Fruit fly (Drosophila melanogaster): ENCODE data around the gene Spindly.

The Spindly gene

DNA sequence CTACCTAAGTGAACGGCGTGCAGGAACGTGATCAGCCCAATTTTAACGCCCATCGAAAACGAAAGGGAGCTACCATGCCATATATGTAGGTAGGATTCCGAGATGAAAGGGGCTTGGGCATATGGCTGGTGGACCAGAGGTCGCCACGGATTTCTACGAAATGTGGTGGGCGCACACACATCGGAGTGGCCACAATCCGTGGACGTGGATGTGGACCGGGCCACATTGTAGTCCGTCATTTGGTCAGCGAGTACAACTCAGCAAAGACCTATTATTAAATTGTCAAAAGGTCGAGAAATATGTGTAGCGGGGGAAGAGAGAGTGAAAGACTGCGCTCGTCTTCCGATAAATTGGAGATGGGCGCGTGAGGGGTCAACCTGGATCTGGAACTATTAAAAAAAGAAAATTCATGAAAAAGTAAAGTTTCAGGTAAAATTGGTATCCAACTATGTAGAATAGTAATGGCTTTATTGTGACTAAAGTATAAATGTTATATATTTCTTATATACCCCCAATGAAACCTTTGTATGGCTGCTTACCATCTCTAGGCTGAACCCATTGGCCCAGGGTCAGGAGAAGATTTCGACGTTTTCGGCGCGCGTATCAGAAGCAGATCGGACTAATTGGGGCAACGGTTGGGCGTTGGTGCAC, 25.4 kb upstream of the Spindly start (continued):
- no peak for TF ChIP-seq tgo (GFP tag; IDR thresholded peaks at IDR 0.05)
- no peak for TF ChIP-seq repo (GFP tag; optimal IDR thresholded peaks at IDR 0.05)
- peak; percentile 54 for TF ChIP-seq CG33557 (GFP tag; optimal IDR thresholded peaks at IDR 0.05)
- TF ChIP-seq amos (GFP tag; IDR thresholded peaks at IDR 0.05; ENCODE audit: partially characterized antibody): peak; percentile 26; the same call in 1 of the 2 replicates
- TF ChIP-seq tio (GFP tag; optimal IDR thresholded peaks at IDR 0.05): no peak
- TF ChIP-seq lmd (GFP tag; IDR thresholded peaks at IDR 0.05): no peak
- peak; percentile 10 for TF ChIP-seq CG1603 (tag; optimal IDR thresholded peaks at IDR 0.05)
- no peak for TF ChIP-seq maf-S (GFP tag; optimal IDR thresholded peaks at IDR 0.05)
- peak; percentile 16 for TF ChIP-seq CG13424 (tag; optimal IDR thresholded peaks at IDR 0.05)
- no peak for TF ChIP-seq dm (GFP tag; optimal IDR thresholded peaks at IDR 0.05)
- no peak for TF ChIP-seq CG3407 (GFP tag; optimal IDR thresholded peaks at IDR 0.05)
- TF ChIP-seq Opbp (GFP tag; IDR thresholded peaks at IDR 0.05; ENCODE audit: partially characterized antibody): no peak
- no peak for TF ChIP-seq ab (GFP tag; optimal IDR thresholded peaks at IDR 0.05)
- TF ChIP-seq pho (GFP tag; optimal IDR thresholded peaks at IDR 0.05): no peak
- TF ChIP-seq CG14710 (tag; optimal IDR thresholded peaks at IDR 0.05): peak; percentile 57
- no peak for TF ChIP-seq Rfx (GFP tag; IDR thresholded peaks at IDR 0.05)
- no peak for TF ChIP-seq kay (GFP tag; optimal IDR thresholded peaks at IDR 0.05)
- no peak for TF ChIP-seq Pdp1 (GFP tag; optimal IDR thresholded peaks at IDR 0.05)
- no peak for TF ChIP-seq so (GFP tag; IDR thresholded peaks at IDR 0.05)
- no peak for TF ChIP-seq Hmr (GFP tag; optimal IDR thresholded peaks at IDR 0.05)
- TF ChIP-seq CG18011 (GFP tag; optimal IDR thresholded peaks at IDR 0.05): no peak
- TF ChIP-seq CG11723 (GFP tag; optimal IDR thresholded peaks at IDR 0.05): no peak
- no peak for TF ChIP-seq CG10147 (GFP tag; optimal IDR thresholded peaks at IDR 0.05)
- TF ChIP-seq CG6683 (GFP tag; optimal IDR thresholded peaks at IDR 0.05): no peak
- TF ChIP-seq CG4617 (GFP tag; optimal IDR thresholded peaks at IDR 0.05; ENCODE audit: borderline replicate concordance): no peak
- no peak for TF ChIP-seq Asciz (GFP tag; optimal IDR thresholded peaks at IDR 0.05)
- TF ChIP-seq Rx (GFP tag; IDR thresholded peaks at IDR 0.05): no peak
- TF ChIP-seq CG11093 (GFP tag; IDR thresholded peaks at IDR 0.05): no peak
- no peak for TF ChIP-seq ranshi (GFP tag; IDR thresholded peaks at IDR 0.05)
- no peak for TF ChIP-seq otp (GFP tag; IDR thresholded peaks at IDR 0.05)
- no peak for TF ChIP-seq sqz (GFP tag; optimal IDR thresholded peaks at IDR 0.05)
- no peak for TF ChIP-seq CG43689 (GFP tag; IDR thresholded peaks at IDR 0.05)
- no peak for TF ChIP-seq CG34376 (GFP tag; optimal IDR thresholded peaks at IDR 0.05)
- TF ChIP-seq CG14667 (GFP tag; IDR thresholded peaks at IDR 0.05): 0 out of 2 replicates have a peak, but pooled peaks have one; percentile 17
- TF ChIP-seq E2f1 (GFP tag; IDR thresholded peaks at IDR 0.05): 0 out of 2 replicates have a peak, but pooled peaks have one; percentile 8
- TF ChIP-seq Abd-B (GFP tag; optimal IDR thresholded peaks at IDR 0.05): no peak
- no peak for TF ChIP-seq ash1 (GFP tag; optimal IDR thresholded peaks at IDR 0.05)
- no peak for TF ChIP-seq Ada2b (GFP tag; IDR thresholded peaks at IDR 0.05)
- no peak for TF ChIP-seq CG12071 (GFP tag; optimal IDR thresholded peaks at IDR 0.05)
- TF ChIP-seq pan (optimal IDR thresholded peaks at IDR 0.05): no peak
- TF ChIP-seq pan (GFP tag; optimal IDR thresholded peaks at IDR 0.05 in 1 of 2, IDR thresholded peaks at IDR 0.05 in 1 of 2): no peak
- peak; percentile 16 for TF ChIP-seq nerfin-1 (tag; optimal IDR thresholded peaks at IDR 0.05)
- TF ChIP-seq HLH3B (GFP tag; IDR thresholded peaks at IDR 0.05): no peak
- TF ChIP-seq en (GFP tag; optimal IDR thresholded peaks at IDR 0.05): no peak
- TF ChIP-seq caup (GFP tag; optimal IDR thresholded peaks at IDR 0.05; ENCODE audit: severe bottlenecking): no peak
- no peak for TF ChIP-seq TFAM (GFP tag; optimal IDR thresholded peaks at IDR 0.05)
- TF ChIP-seq sr (GFP tag; IDR thresholded peaks at IDR 0.05): no peak
- TF ChIP-seq dan (GFP tag; IDR thresholded peaks at IDR 0.05): peak; percentile 45; the same call in 1 of the 2 replicates
- no peak for TF ChIP-seq eyg (GFP tag; optimal IDR thresholded peaks at IDR 0.05)
- TF ChIP-seq yki (optimal IDR thresholded peaks at IDR 0.05): no peak
- TF ChIP-seq Elba2 (GFP tag; optimal IDR thresholded peaks at IDR 0.05): no peak

All from whole organism, embryonic.